Worm (Caenorhabditis elegans): ENCODE data around the gene srd-5.

ce11 chrIV:5631628-5632027, 42.7 kb downstream of the srd-5 start, which contains the start of gene ttbk-8.2:
- TF ChIP-seq W03F9.2 (tag; optimal IDR thresholded peaks at IDR 0.05) (no peak), dao-5 (tag; optimal IDR thresholded peaks at IDR 0.05) (no peak), him-1 (tag; optimal IDR thresholded peaks at IDR 0.05) (no peak)
